Worm (Caenorhabditis elegans) whole organism, L4 larva: Measurements from ENCODE around the gene B0222.5.

ENCODE experiments used
- R02D3.7 ChIP-seq: fragments of 150-350 bp; sonication (generic microtip); optimal IDR thresholded peaks from 3 replicates; lab custom pipeline; 2014; ENCODE audit warnings: missing biosample characterization, missing genetic modification characterization
- Y105C5A.15 ChIP-seq: fragments of 200-800 bp; sonication (Bioruptor generic); IDR thresholded peaks from 2 replicates; pipeline ENCODE4 v1.3.6; 2022; ENCODE audit warnings: missing genetic modification characterization, missing compliant biosample characterization
- daf-19 ChIP-seq: fragments of 200-800 bp; sonication (Bioruptor generic); conservative IDR thresholded peaks from 2 replicates; pipeline ENCODE4 v1.3.6; 2022; ENCODE audit warnings: missing genetic modification characterization, missing compliant biosample characterization
- dpl-1 ChIP-seq: fragments of 150-350 bp; optimal IDR thresholded peaks from 2 replicates; lab custom pipeline; 2014; ENCODE audit warnings: missing biosample characterization, missing genetic modification reagents, missing genetic modification characterization
- fos-1 ChIP-seq: fragments of 150-350 bp; optimal IDR thresholded peaks from 2 replicates; lab custom pipeline; 2014; ENCODE audit warnings: missing biosample characterization, missing genetic modification characterization
- lin-13 ChIP-seq: fragments of 150-350 bp; optimal IDR thresholded peaks from 2 replicates; lab custom pipeline; 2014; ENCODE audit warnings: missing biosample characterization, missing genetic modification reagents, missing genetic modification characterization
- nhr-111 ChIP-seq: fragments of 200-800 bp; sonication (Bioruptor generic); optimal IDR thresholded peaks from 2 replicates; lab custom pipeline; 2018; ENCODE audit warnings: mild to moderate bottlenecking, missing genetic modification characterization, missing compliant biosample characterization
- pqm-1 ChIP-seq: sonication (generic microtip); optimal IDR thresholded peaks from 2 replicates; lab custom pipeline; 2017; ENCODE audit warnings: missing biosample characterization, missing genetic modification characterization
- sdz-12 ChIP-seq: fragments of 200-800 bp; sonication (Bioruptor generic); optimal IDR thresholded peaks from 2 replicates; lab custom pipeline; 2018; ENCODE audit warnings: mild to moderate bottlenecking, missing genetic modification characterization, missing compliant biosample characterization
- unc-39 ChIP-seq: sonication (generic microtip); optimal IDR thresholded peaks from 2 replicates; lab custom pipeline; 2017; ENCODE audit warnings: missing biosample characterization, missing genetic modification characterization
- unc-62 ChIP-seq, 3 experiments: fragments of 150-350 bp in 1 of 3; sonication (generic microtip); optimal IDR thresholded peaks in 2 of 3; peaks in 1 of 3; 1 replicate in 1 of 3; 2 replicates in 2 of 3; lab custom pipeline; 2014 to 2017; ENCODE audit warnings: missing biosample characterization in 3 of 3, missing genetic modification characterization in 3 of 3, missing genetic modification reagents in 3 of 3, missing genotype in 1 of 3

DNA sequence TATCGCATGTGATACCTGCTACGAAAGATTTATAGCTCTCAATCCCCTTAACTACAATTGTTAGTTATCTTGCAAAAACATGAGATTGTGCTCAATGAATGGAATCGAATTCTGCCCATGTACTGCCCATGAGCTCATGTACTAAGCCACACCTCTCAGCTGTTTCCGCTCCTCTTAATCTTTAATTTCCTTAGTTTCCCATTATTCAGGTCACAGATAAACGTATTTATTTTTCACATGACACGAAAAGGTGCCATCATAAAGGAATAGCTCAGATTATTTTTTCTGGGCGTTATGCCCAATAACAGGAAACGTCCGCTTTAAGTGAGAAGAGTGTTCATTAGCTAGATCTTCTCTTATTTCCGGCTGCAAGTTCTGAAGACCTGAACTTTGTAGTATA lies 31.4 kb upstream of the B0222.5 start:
- TF ChIP-seq unc-62 (GFP tag; optimal IDR thresholded peaks at IDR 0.05 in 1 of 2; lab: Kevin White, UChicago) (no peak), unc-62 (tag; optimal IDR thresholded peaks at IDR 0.05; lab: Kevin White, UChicago) (no peak), nhr-111 (GFP tag; lab: Kevin White, UChicago) (no peak), dpl-1 (no peak), daf-19 (GFP tag; lab: Robert Waterston, UW) (no peak), unc-39 (tag; lab: Kevin White, UChicago) (no peak), sdz-12 (GFP tag; lab: Kevin White, UChicago) (no peak), lin-13 (no peak), R02D3.7 (no peak), fos-1 (tag; lab: Kevin White, UChicago) (no peak), Y105C5A.15 (GFP tag; lab: Robert Waterston, UW) (no peak), pqm-1 (tag; lab: Kevin White, UChicago) (no peak)
